Worm (Caenorhabditis elegans) whole organism, L2 larva: ENCODE results near the gene nucl-1.

Source experiments
- elt-3 ChIP-seq: sonication (generic microtip); optimal IDR thresholded peaks from 2 replicates; lab custom pipeline; 2017; ENCODE audit warnings: missing biosample characterization, missing genetic modification characterization
- lsy-2 ChIP-seq, 2 experiments: fragments of 150-350 bp in 1 of 2; sonication (generic microtip) in 1 of 2; optimal IDR thresholded peaks; 2 replicates each; lab custom pipeline; 2014 to 2017; ENCODE audit warnings: missing biosample characterization in 2 of 2, missing genetic modification characterization in 2 of 2
- nhr-12 ChIP-seq: fragments of 150-350 bp; optimal IDR thresholded peaks from 2 replicates; lab custom pipeline; 2014; ENCODE audit warnings: missing biosample characterization, missing genetic modification characterization
- nhr-237 ChIP-seq: fragments of 150-350 bp; optimal IDR thresholded peaks from 2 replicates; lab custom pipeline; 2014; ENCODE audit warnings: missing biosample characterization, missing genetic modification characterization
- unc-39 ChIP-seq: fragments of 150-350 bp; optimal IDR thresholded peaks from 2 replicates; lab custom pipeline; 2014; ENCODE audit warnings: missing biosample characterization, missing genetic modification characterization
- ztf-11 ChIP-seq: sonication (generic microtip); optimal IDR thresholded peaks from 2 replicates; lab custom pipeline; 2017; ENCODE audit warnings: missing biosample characterization, missing genetic modification characterization
- ztf-4 ChIP-seq: fragments of 150-350 bp; optimal IDR thresholded peaks from 2 replicates; lab custom pipeline; 2014; ENCODE audit warnings: missing biosample characterization, missing genetic modification characterization

DNA sequence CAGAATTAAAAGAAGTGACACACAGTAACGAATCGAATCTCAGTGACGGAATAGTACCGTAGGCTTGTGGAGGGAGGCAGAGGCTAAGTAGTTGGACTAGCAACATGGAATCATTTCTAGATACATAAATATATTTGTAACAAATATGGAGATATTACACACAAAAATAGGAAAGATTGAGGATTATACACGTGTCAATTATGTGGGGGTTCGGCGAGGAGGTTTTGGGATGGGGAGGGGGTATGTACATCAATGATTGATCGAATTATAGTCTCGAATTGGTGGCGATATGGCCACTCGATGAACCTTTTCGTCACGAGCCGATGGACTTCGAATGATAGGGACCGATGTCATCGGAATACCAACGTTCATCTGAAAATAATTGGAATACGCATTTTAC is 18.1 kb upstream of the nucl-1 start:
- TF ChIP-seq nhr-237 (tag; lab: Kevin White, UChicago) (no peak), elt-3 (tag; lab: Kevin White, UChicago) (no peak), ztf-4 (tag; lab: Kevin White, UChicago) (no peak), unc-39 (tag; lab: Kevin White, UChicago) (no peak), lsy-2 (tag; optimal IDR thresholded peaks at IDR 0.05; lab: Kevin White, UChicago) (no peak), ztf-11 (tag; lab: Kevin White, UChicago) (no peak), nhr-12 (tag; lab: Kevin White, UChicago) (no peak)
